Worm (Caenorhabditis elegans) whole organism, young adult: Measurements from ENCODE around the gene farl-11.

Source experiments
- C06A6.2 ChIP-seq: fragments of 200-800 bp; sonication (Bioruptor generic); conservative IDR thresholded peaks from 2 replicates; pipeline ENCODE4 v1.3.6; 2022; ENCODE audit warnings: missing genetic modification characterization, missing compliant biosample characterization
- F10E7.11 ChIP-seq: sonication (generic microtip); optimal IDR thresholded peaks from 2 replicates; lab custom pipeline; 2017; ENCODE audit warnings: mild to moderate bottlenecking, missing genetic modification characterization, moderate library complexity, missing compliant biosample characterization
- F33H1.4 ChIP-seq: fragments of 200-800 bp; sonication (Bioruptor generic); IDR thresholded peaks from 2 replicates; pipeline ENCODE4 v1.3.6; 2022; ENCODE audit warnings: missing genetic modification reagents, missing genetic modification characterization, missing compliant biosample characterization
- F39B2.1 ChIP-seq: fragments of 200-800 bp; sonication (Bioruptor generic); IDR thresholded peaks from 2 replicates; pipeline ENCODE4 v1.3.6; 2022; ENCODE audit warnings: missing genetic modification reagents, missing genetic modification characterization, missing compliant biosample characterization
- F49E8.2 ChIP-seq: sonication (generic microtip); optimal IDR thresholded peaks from 3 replicates; lab custom pipeline; 2017; ENCODE audit warnings: missing genetic modification characterization, mild to moderate bottlenecking, missing compliant biosample characterization, antibody characterized with exemption, moderate library complexity; ENCODE audit not compliant: insufficient read depth
- F55B11.4 ChIP-seq: sonication (generic microtip); optimal IDR thresholded peaks from 2 replicates; lab custom pipeline; 2016; ENCODE audit warnings: missing compliant biosample characterization, missing genetic modification characterization, borderline replicate concordance; ENCODE audit not compliant: insufficient read depth
- F57C9.4 ChIP-seq: sonication (generic microtip); optimal IDR thresholded peaks from 2 replicates; lab custom pipeline; 2017; ENCODE audit warnings: mild to moderate bottlenecking, missing genetic modification characterization, missing compliant biosample characterization
- K12H6.12 ChIP-seq: fragments of 200-800 bp; sonication (Bioruptor generic); optimal IDR thresholded peaks from 2 replicates; lab custom pipeline; 2018; ENCODE audit warnings: mild to moderate bottlenecking, missing genetic modification characterization, missing compliant biosample characterization
- Y67H2A.10 ChIP-seq: fragments of 200-800 bp; sonication (Bioruptor generic); conservative IDR thresholded peaks from 2 replicates; pipeline ENCODE4 v1.3.6; 2022; ENCODE audit warnings: missing genetic modification reagents, missing genetic modification characterization, missing compliant biosample characterization
- Y95B8A.8 ChIP-seq: fragments of 200-800 bp; sonication (Bioruptor generic); IDR thresholded peaks from 2 replicates; pipeline ENCODE4 v1.3.6; 2022; ENCODE audit warnings: missing genetic modification reagents, missing genetic modification characterization, missing compliant biosample characterization
- ZK185.1 ChIP-seq: sonication (generic microtip); optimal IDR thresholded peaks from 2 replicates; lab custom pipeline; 2016; ENCODE audit warnings: mild to moderate bottlenecking, missing genetic modification characterization, missing compliant biosample characterization; ENCODE audit not compliant: poor library complexity, severe bottlenecking
- aptf-2 ChIP-seq: fragments of 200-800 bp; sonication (Bioruptor generic); conservative IDR thresholded peaks from 2 replicates; pipeline ENCODE4 v1.3.6; 2022; ENCODE audit warnings: missing genetic modification reagents, missing genetic modification characterization, missing compliant biosample characterization
- attf-5 ChIP-seq: fragments of 200-800 bp; sonication (Bioruptor generic); optimal IDR thresholded peaks from 2 replicates; lab custom pipeline; 2018; ENCODE audit warnings: mild to moderate bottlenecking, missing genetic modification characterization, missing compliant biosample characterization
- bed-1 ChIP-seq: fragments of 200-800 bp; sonication (Bioruptor generic); IDR thresholded peaks from 2 replicates; pipeline ENCODE4 v1.3.6; 2022; ENCODE audit warnings: missing genetic modification reagents, missing genetic modification characterization, missing compliant biosample characterization
- bed-2 ChIP-seq: fragments of 200-800 bp; sonication (Bioruptor generic); IDR thresholded peaks from 2 replicates; pipeline ENCODE4 v1.3.6; 2022; ENCODE audit warnings: missing genetic modification reagents, missing genetic modification characterization, missing compliant biosample characterization
- ccch-3 ChIP-seq: fragments of 200-800 bp; sonication (Bioruptor generic); optimal IDR thresholded peaks from 2 replicates; lab custom pipeline; 2018; ENCODE audit warnings: mild to moderate bottlenecking, missing genetic modification characterization, missing compliant biosample characterization
- ceh-91 ChIP-seq: fragments of 200-800 bp; sonication (Bioruptor generic); IDR thresholded peaks from 2 replicates; pipeline ENCODE4 v1.3.6; 2022; ENCODE audit warnings: missing genetic modification reagents, missing genetic modification characterization, missing compliant biosample characterization
- die-1 ChIP-seq: sonication (generic microtip); optimal IDR thresholded peaks from 2 replicates; lab custom pipeline; 2016; ENCODE audit warnings: missing genotype, mild to moderate bottlenecking, missing genetic modification characterization, missing compliant biosample characterization
- dox-1 ChIP-seq: fragments of 200-800 bp; sonication (Bioruptor generic); IDR thresholded peaks from 2 replicates; pipeline ENCODE4 v1.3.6; 2022; ENCODE audit warnings: missing genetic modification reagents, missing genetic modification characterization, missing compliant biosample characterization
- dpff-1 ChIP-seq: sonication (generic microtip); optimal IDR thresholded peaks from 2 replicates; lab custom pipeline; 2017; ENCODE audit warnings: mild to moderate bottlenecking, missing genetic modification characterization, missing compliant biosample characterization
- egl-18 ChIP-seq: fragments of 200-800 bp; sonication (Bioruptor generic); IDR thresholded peaks from 2 replicates; pipeline ENCODE4 v1.3.6; 2022; ENCODE audit warnings: missing genetic modification reagents, missing genetic modification characterization, missing compliant biosample characterization
- egl-44 ChIP-seq: fragments of 200-800 bp; sonication (Bioruptor generic); IDR thresholded peaks from 2 replicates; pipeline ENCODE4 v1.3.6; 2022; ENCODE audit warnings: missing genetic modification reagents, missing genetic modification characterization, missing compliant biosample characterization
- egrh-3 ChIP-seq: fragments of 200-800 bp; sonication (Bioruptor generic); IDR thresholded peaks from 2 replicates; pipeline ENCODE4 v1.3.6; 2022; ENCODE audit warnings: missing genetic modification reagents, missing genetic modification characterization, missing compliant biosample characterization
- ets-4 ChIP-seq: fragments of 200-800 bp; sonication (Bioruptor generic); optimal IDR thresholded peaks from 2 replicates; lab custom pipeline; 2018; ENCODE audit warnings: mild to moderate bottlenecking, missing genetic modification characterization, missing compliant biosample characterization
- hmg-20 ChIP-seq: fragments of 200-800 bp; sonication (Bioruptor generic); IDR thresholded peaks from 2 replicates; pipeline ENCODE4 v1.3.6; 2022; ENCODE audit warnings: missing genetic modification reagents, missing genetic modification characterization, missing compliant biosample characterization
- lag-1 ChIP-seq: fragments of 200-800 bp; sonication (Bioruptor generic); IDR thresholded peaks from 2 replicates; pipeline ENCODE4 v1.3.6; 2022; ENCODE audit warnings: missing genetic modification reagents, missing genetic modification characterization, missing compliant biosample characterization
- let-607 ChIP-seq, 2 experiments: fragments of 200-800 bp in 1 of 2; sonication (Bioruptor generic) in 1 of 2; sonication (generic microtip) in 1 of 2; optimal IDR thresholded peaks; 2 replicates each; lab custom pipeline; 2016 to 2018; ENCODE audit warnings: mild to moderate bottlenecking in 2 of 2, missing compliant biosample characterization in 2 of 2, missing genetic modification characterization in 2 of 2, moderate library complexity in 2 of 2, missing genotype in 1 of 2
- lin-35 ChIP-seq, 3 experiments: fragments of 150-350 bp in 2 of 3; sonication (generic microtip) in 1 of 3; optimal IDR thresholded peaks; 2 replicates each; lab custom pipeline; 2014 to 2018; ENCODE audit warnings: missing biosample characterization in 3 of 3, missing genetic modification characterization in 3 of 3, missing genetic modification reagents in 3 of 3
- lin-54 ChIP-seq: fragments of 200-800 bp; sonication (Bioruptor generic); optimal IDR thresholded peaks from 2 replicates; lab custom pipeline; 2018; ENCODE audit warnings: mild to moderate bottlenecking, missing genetic modification characterization, missing compliant biosample characterization
- lsl-1 ChIP-seq: fragments of 200-800 bp; sonication (Bioruptor generic); optimal IDR thresholded peaks from 2 replicates; lab custom pipeline; 2018; ENCODE audit warnings: mild to moderate bottlenecking, missing genetic modification characterization, moderate library complexity, missing compliant biosample characterization
- lsy-27 ChIP-seq: sonication (generic microtip); optimal IDR thresholded peaks from 2 replicates; lab custom pipeline; 2017; ENCODE audit warnings: missing genetic modification characterization, mild to moderate bottlenecking, missing compliant biosample characterization, antibody characterized with exemption, missing genotype, borderline replicate concordance; ENCODE audit not compliant: insufficient read depth
- madf-3 ChIP-seq: fragments of 200-800 bp; sonication (Bioruptor generic); IDR thresholded peaks from 2 replicates; pipeline ENCODE4 v1.3.6; 2022; ENCODE audit warnings: missing genetic modification reagents, missing genetic modification characterization, missing compliant biosample characterization
- madf-6 ChIP-seq: fragments of 200-800 bp; sonication (Bioruptor generic); IDR thresholded peaks from 2 replicates; pipeline ENCODE4 v1.3.6; 2022; ENCODE audit warnings: missing genetic modification reagents, missing genetic modification characterization, missing compliant biosample characterization
- mel-28 ChIP-seq: sonication (generic microtip); optimal IDR thresholded peaks from 2 replicates; lab custom pipeline; 2016; ENCODE audit warnings: borderline replicate concordance, mild to moderate bottlenecking, missing genetic modification characterization, missing compliant biosample characterization
- mes-4 ChIP-seq: sonication (generic microtip); optimal IDR thresholded peaks from 2 replicates; lab custom pipeline; 2016; ENCODE audit warnings: missing genotype, missing genetic modification characterization, missing compliant biosample characterization
- nhr-179 ChIP-seq: sonication (generic microtip); optimal IDR thresholded peaks from 2 replicates; lab custom pipeline; 2016; ENCODE audit warnings: mild to moderate bottlenecking, missing genetic modification characterization, missing compliant biosample characterization
- pha-4 ChIP-seq: fragments of 150-350 bp; sonication (generic microtip); optimal IDR thresholded peaks from 2 replicates; lab custom pipeline; 2014; ENCODE audit warnings: missing biosample characterization, missing genetic modification reagents, missing genetic modification characterization
- rcor-1 ChIP-seq: fragments of 200-800 bp; sonication (Bioruptor generic); IDR thresholded peaks from 2 replicates; pipeline ENCODE4 v1.3.6; 2022; ENCODE audit warnings: missing genetic modification reagents, missing genetic modification characterization, missing compliant biosample characterization
- rpc-1 ChIP-seq, 2 experiments: fragments of 150-350 bp in 1 of 2; sonication (generic microtip) in 1 of 2; optimal IDR thresholded peaks; 2 replicates each; lab custom pipeline; 2014 to 2018; ENCODE audit warnings: missing biosample characterization in 1 of 2, missing genetic modification characterization in 1 of 2, missing genetic modification reagents in 1 of 2, missing genotype in 1 of 2
- sptf-2 ChIP-seq: fragments of 200-800 bp; sonication (Bioruptor generic); optimal IDR thresholded peaks from 2 replicates; lab custom pipeline; 2018; ENCODE audit warnings: mild to moderate bottlenecking, missing genetic modification characterization, missing compliant biosample characterization
- tbp1 ChIP-seq: fragments of 200-800 bp; sonication (Bioruptor generic); optimal IDR thresholded peaks from 2 replicates; lab custom pipeline; 2018; ENCODE audit warnings: mild to moderate bottlenecking, missing genetic modification characterization, missing compliant biosample characterization
- unc-62 ChIP-seq: fragments of 150-350 bp; optimal IDR thresholded peaks from 2 replicates; lab custom pipeline; 2014; ENCODE audit warnings: missing biosample characterization, missing genetic modification reagents, missing genetic modification characterization
- xnd-1 ChIP-seq: sonication (generic microtip); optimal IDR thresholded peaks from 2 replicates; lab custom pipeline; 2016; ENCODE audit warnings: missing genotype, missing genetic modification reagents, missing genetic modification characterization, missing compliant biosample characterization
- zfh-2 ChIP-seq: fragments of 200-800 bp; sonication (Bioruptor generic); conservative IDR thresholded peaks from 2 replicates; pipeline ENCODE4 v1.3.6; 2022; ENCODE audit warnings: missing genetic modification reagents, missing genetic modification characterization, missing compliant biosample characterization
- ztf-18 ChIP-seq: sonication (generic microtip); optimal IDR thresholded peaks from 2 replicates; lab custom pipeline; 2016; ENCODE audit warnings: missing genotype, mild to moderate bottlenecking, missing genetic modification characterization, missing compliant biosample characterization
- ztf-22 ChIP-seq: fragments of 200-800 bp; sonication (Bioruptor generic); optimal IDR thresholded peaks from 2 replicates; lab custom pipeline; 2018; ENCODE audit warnings: mild to moderate bottlenecking, missing genetic modification characterization, moderate library complexity, missing compliant biosample characterization

The farl-11 gene

DNA sequence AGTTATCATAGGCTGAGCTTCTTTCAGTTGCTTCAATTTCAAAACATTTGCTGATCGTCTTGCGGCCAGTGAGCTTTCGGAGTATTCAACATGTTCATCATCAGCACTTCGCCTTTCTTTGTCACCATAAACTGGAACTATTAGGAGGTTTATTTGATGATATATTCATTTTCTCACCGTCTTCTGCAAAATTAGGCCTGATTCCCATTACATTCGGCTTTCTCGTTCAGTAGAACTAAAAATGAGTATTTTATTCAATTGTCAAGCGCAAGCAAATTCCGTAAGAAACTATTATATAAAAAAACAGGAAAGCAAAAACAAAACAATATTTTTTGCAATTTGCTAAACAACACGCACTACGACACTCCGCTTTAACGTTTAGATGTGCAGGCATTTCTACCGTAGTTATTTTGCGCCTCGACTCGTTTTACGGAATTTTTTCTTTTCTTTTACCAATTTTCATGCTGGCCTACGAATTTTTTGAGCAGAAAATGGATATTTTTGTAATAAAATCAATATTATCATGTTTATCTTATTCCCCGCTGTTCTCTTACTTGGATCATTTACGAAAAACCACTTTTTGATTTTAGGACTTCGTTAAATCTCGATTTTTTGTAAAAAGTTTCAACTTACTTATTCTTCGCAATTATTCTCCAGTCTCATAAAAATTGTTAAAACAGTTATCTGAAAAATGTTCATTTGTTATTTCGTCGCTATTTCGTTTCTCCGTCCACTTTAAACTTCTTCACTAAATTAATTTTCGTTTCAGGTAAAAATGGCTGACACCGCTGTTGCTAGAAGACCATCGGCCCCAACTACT is at the start of gene farl-11, which contains the start of gene rpl-33 (continued):
- TF ChIP-seq lsy-27 (no peak), F55B11.4 (tag; lab: Kevin White, UChicago) (no peak), C06A6.2 (GFP tag; lab: Robert Waterston, UW) (no peak), unc-62 (no peak), ztf-18 (tag; lab: Kevin White, UChicago) (peak; percentile 43), attf-5 (GFP tag; lab: Kevin White, UChicago) (peak; percentile 72), egl-44 (no peak), ztf-22 (no peak), Y67H2A.10 (GFP tag; lab: Robert Waterston, UW) (no peak), lag-1 (GFP tag; lab: Robert Waterston, UW) (no peak), dpff-1 (tag; lab: Kevin White, UChicago) (no peak), hmg-20 (GFP tag; lab: Robert Waterston, UW) (no peak), egl-18 (GFP tag; lab: Robert Waterston, UW) (no peak), ceh-91 (GFP tag; lab: Robert Waterston, UW) (no peak), K12H6.12 (tag; lab: Kevin White, UChicago) (peak; percentile 56), ZK185.1 (tag; lab: Kevin White, UChicago) (peak; percentile 37), bed-2 (GFP tag; lab: Robert Waterston, UW) (no peak), die-1 (tag; lab: Kevin White, UChicago) (no peak), sptf-2 (GFP tag; lab: Kevin White, UChicago) (no peak), bed-1 (GFP tag; lab: Robert Waterston, UW) (no peak), tbp1 (GFP tag; lab: Kevin White, UChicago) (peak; percentile 29), lsl-1 (GFP tag; lab: Kevin White, UChicago) (peak; percentile 73), F33H1.4 (GFP tag; lab: Robert Waterston, UW) (peak; percentile 57), egrh-3 (GFP tag; lab: Robert Waterston, UW) (no peak), rpc-1 (optimal IDR thresholded peaks at IDR 0.05; lab: Kevin White, UChicago) (no peak), rpc-1 (tag; optimal IDR thresholded peaks at IDR 0.05; lab: Kevin White, UChicago) (no peak), ets-4 (GFP tag; lab: Kevin White, UChicago) (no peak), madf-3 (GFP tag; lab: Robert Waterston, UW) (no peak), nhr-179 (tag; lab: Kevin White, UChicago) (no peak), pha-4 (tag; lab: Kevin White, UChicago) (peak; percentile 76), dox-1 (GFP tag; lab: Robert Waterston, UW) (0 out of 2 replicates have a peak, but pooled peaks have one; percentile 16), lin-54 (GFP tag; lab: Kevin White, UChicago) (peak; percentile 31), F39B2.1 (GFP tag; lab: Robert Waterston, UW) (no peak), F49E8.2 (tag; lab: Kevin White, UChicago) (no peak), F57C9.4 (tag; lab: Kevin White, UChicago) (no peak), let-607 (tag; optimal IDR thresholded peaks at IDR 0.05; lab: Kevin White, UChicago) (no peak), madf-6 (GFP tag; lab: Robert Waterston, UW) (0 out of 2 replicates have a peak, but pooled peaks have one; percentile 12), ccch-3 (GFP tag; lab: Kevin White, UChicago) (no peak), zfh-2 (GFP tag; lab: Robert Waterston, UW) (no peak), aptf-2 (GFP tag; lab: Robert Waterston, UW) (0 out of 2 replicates have a peak, but pooled peaks have one; percentile 33), mes-4 (tag; lab: Kevin White, UChicago) (no peak), mel-28 (tag; lab: Kevin White, UChicago) (no peak), F10E7.11 (tag; lab: Kevin White, UChicago) (no peak), rcor-1 (no peak), xnd-1 (tag; lab: Kevin White, UChicago) (no peak), lin-35 (GFP tag; optimal IDR thresholded peaks at IDR 0.05; lab: Kevin White, UChicago) (peak in 1 of 3 experiments; percentile 51), Y95B8A.8 (no peak)
